Worm (Caenorhabditis elegans): ENCODE results near the gene B0496.1.
A peak's percentile ranks its signal among the peaks of the same experiment; 100 is the strongest.

The B0496.1 gene

ce11 chrIV:7488457-7488783 is 42.3 kb downstream of the B0496.1 start (continued):
- TF ChIP-seq attf-6 (GFP tag; IDR thresholded peaks at IDR 0.05) (peak; percentile 63), T07F8.4 (tag; optimal IDR thresholded peaks at IDR 0.05) (no peak), B0336.3 (GFP tag; IDR thresholded peaks at IDR 0.05) (peak; percentile 84), mel-28 (tag; optimal IDR thresholded peaks at IDR 0.05; ENCODE audit: borderline replicate concordance) (no peak), F10E7.11 (tag; optimal IDR thresholded peaks at IDR 0.05) (no peak), nhr-27 (tag; optimal IDR thresholded peaks at IDR 0.05) (no peak), Y56A3A.18 (GFP tag; IDR thresholded peaks at IDR 0.05) (no peak), cebp-1 (GFP tag; IDR thresholded peaks at IDR 0.05) (no peak), cebp-1 (tag; optimal IDR thresholded peaks at IDR 0.05) (no peak), ceh-91 (GFP tag; IDR thresholded peaks at IDR 0.05) (no peak), snpc-1.3 (tag; optimal IDR thresholded peaks at IDR 0.05; ENCODE audit: insufficient read depth) (no peak), F57C9.4 (tag; optimal IDR thresholded peaks at IDR 0.05) (no peak), hmg-20 (GFP tag; IDR thresholded peaks at IDR 0.05) (no peak), fkh-3 (tag; optimal IDR thresholded peaks at IDR 0.05) (no peak), bed-1 (GFP tag; IDR thresholded peaks at IDR 0.05) (no peak), F49E8.2 (tag; optimal IDR thresholded peaks at IDR 0.05; ENCODE audit: insufficient read depth) (no peak), ama-1 (optimal IDR thresholded peaks at IDR 0.05) (no peak), ama-1 (GFP tag; optimal IDR thresholded peaks at IDR 0.05) (no peak), bed-2 (GFP tag; IDR thresholded peaks at IDR 0.05) (no peak), ceh-40 (GFP tag; IDR thresholded peaks at IDR 0.05) (no peak), efl-1 (GFP tag; optimal IDR thresholded peaks at IDR 0.05) (no peak), tbx-9 (tag; optimal IDR thresholded peaks at IDR 0.05; ENCODE audit: borderline replicate concordance) (no peak), tlf-1 (GFP tag; optimal IDR thresholded peaks at IDR 0.05) (peak; percentile 51), ccch-3 (GFP tag; optimal IDR thresholded peaks at IDR 0.05) (no peak), K11D2.4 (GFP tag; IDR thresholded peaks at IDR 0.05) (no peak), zim-3 (tag; optimal IDR thresholded peaks at IDR 0.05) (no peak), attf-3 (GFP tag; conservative IDR thresholded peaks at IDR 0.05) (no peak), ZK185.1 (tag; optimal IDR thresholded peaks at IDR 0.05; ENCODE audit: poor library complexity, severe bottlenecking) (no peak), somi-1 (GFP tag; optimal IDR thresholded peaks at IDR 0.05) (no peak), Y53F4B.3 (GFP tag; IDR thresholded peaks at IDR 0.05) (no peak), unc-130 (GFP tag; optimal IDR thresholded peaks at IDR 0.05) (no peak), ceh-58 (GFP tag; IDR thresholded peaks at IDR 0.05) (no peak), ztf-6 (GFP tag; IDR thresholded peaks at IDR 0.05) (no peak), ztf-3 (GFP tag; optimal IDR thresholded peaks at IDR 0.05) (no peak), madf-8 (GFP tag; conservative IDR thresholded peaks at IDR 0.05) (no peak; the same call in 1 of the 2 replicates), akir-1 (GFP tag; optimal IDR thresholded peaks at IDR 0.05) (no peak), repo-1 (tag; optimal IDR thresholded peaks at IDR 0.05) (no peak), snpc-4 (GFP tag; optimal IDR thresholded peaks at IDR 0.05) (no peak), snpc-4 (tag; optimal IDR thresholded peaks at IDR 0.05) (peak in 1 of 4 experiments; percentile 75), lag-1 (GFP tag; IDR thresholded peaks at IDR 0.05) (no peak), mxl-1 (tag; optimal IDR thresholded peaks at IDR 0.05) (no peak), lin-35 (GFP tag; optimal IDR thresholded peaks at IDR 0.05) (no peak), hrde-1 (tag; optimal IDR thresholded peaks at IDR 0.05; ENCODE audit: borderline replicate concordance) (peak; percentile 91), C17E4.6 (GFP tag; IDR thresholded peaks at IDR 0.05) (peak; percentile 51), ztf-26 (tag; optimal IDR thresholded peaks at IDR 0.05) (no peak), F23B12.7 (tag; optimal IDR thresholded peaks at IDR 0.05; ENCODE audit: insufficient read depth) (no peak), die-1 (tag; optimal IDR thresholded peaks at IDR 0.05) (peak; percentile 53), athp-1 (tag; optimal IDR thresholded peaks at IDR 0.05) (peak; percentile 27), hlh-12 (tag; optimal IDR thresholded peaks at IDR 0.05) (no peak), him-1 (tag; optimal IDR thresholded peaks at IDR 0.05) (no peak)

Measured in whole organism, young adult.